Fruit fly (Drosophila melanogaster) Kc167 (cell line): ENCODE results near the gene CG43093.

Experiments used
- Myc ChIP-seq: fragments of >200 bp; optimal IDR thresholded peaks from 2 replicates; lab custom pipeline; 2017; ENCODE audit warnings: missing external identifiers
- Sin3A ChIP-seq: fragments of >200 bp; optimal IDR thresholded peaks from 2 replicates; lab custom pipeline; 2018; ENCODE audit warnings: missing external identifiers
- h ChIP-seq: fragments of >200 bp; optimal IDR thresholded peaks from 3 replicates; lab custom pipeline; 2018; ENCODE audit warnings: missing external identifiers
- insv ChIP-seq: fragments of >200 bp; optimal IDR thresholded peaks from 3 replicates; lab custom pipeline; 2018; ENCODE audit warnings: missing external identifiers
- psq ChIP-seq: fragments of >200 bp; optimal IDR thresholded peaks from 2 replicates; lab custom pipeline; 2017; ENCODE audit warnings: missing external identifiers
- ttk ChIP-seq: sonication (Bioruptor generic); optimal IDR thresholded peaks from 2 replicates; lab custom pipeline; 2017; ENCODE audit warnings: missing external identifiers

dm6 chr3R:22816437-22817173 lies 46.5 kb upstream of the CG43093 start:
- TF ChIP-seq ttk (lab: Kevin White, UChicago) (no peak), insv (lab: Kevin White, UChicago) (no peak), psq (no peak), h (no peak), Myc (lab: Kevin White, UChicago) (no peak), Sin3A (no peak)
